Fruit fly (Drosophila melanogaster) whole organism, prepupa: Measurements from ENCODE around the gene CG12730.

Experiments used
- Blimp-1 ChIP-seq: fragments of 200-800 bp; sonication (Bioruptor generic); optimal IDR thresholded peaks from 3 replicates; lab custom pipeline; 2017; ENCODE audit warnings: missing biosample characterization, missing genetic modification characterization, mild to moderate bottlenecking, moderate library complexity, missing genetic modification reagents
- CG10631 ChIP-seq: fragments of 200-800 bp; sonication (Bioruptor generic); optimal IDR thresholded peaks from 2 replicates; lab custom pipeline; 2016; ENCODE audit warnings: missing biosample characterization, missing genetic modification characterization
- CG10669 ChIP-seq: fragments of 200-800 bp; sonication (Bioruptor generic); optimal IDR thresholded peaks from 3 replicates; lab custom pipeline; 2018; ENCODE audit warnings: missing biosample characterization, mild to moderate bottlenecking, missing genetic modification characterization, moderate library complexity
- CG11294 ChIP-seq: fragments of 200-800 bp; sonication (Bioruptor generic); IDR thresholded peaks from 2 replicates; pipeline ENCODE4 v1.3.6; 2022; ENCODE audit warnings: missing biosample characterization, missing genetic modification characterization
- CG11762 ChIP-seq: fragments of 200-800 bp; sonication (Bioruptor generic); optimal IDR thresholded peaks from 3 replicates; lab custom pipeline; 2016; ENCODE audit warnings: missing biosample characterization, missing genetic modification characterization; ENCODE audit not compliant: insufficient read depth
- CG15336 ChIP-seq: fragments of 200-800 bp; sonication (Bioruptor generic); IDR thresholded peaks from 2 replicates; pipeline ENCODE4 v1.3.6; 2022; ENCODE audit warnings: missing biosample characterization, missing genetic modification characterization
- CG1621 ChIP-seq: fragments of 200-800 bp; sonication (Bioruptor generic); optimal IDR thresholded peaks from 3 replicates; lab custom pipeline; 2018; ENCODE audit warnings: missing biosample characterization, mild to moderate bottlenecking, missing genetic modification characterization
- CG16779 ChIP-seq: fragments of 200-800 bp; sonication (Bioruptor generic); optimal IDR thresholded peaks from 3 replicates; lab custom pipeline; 2017; ENCODE audit warnings: missing biosample characterization, mild to moderate bottlenecking, missing genetic modification characterization
- CG3032 ChIP-seq: fragments of 200-800 bp; optimal IDR thresholded peaks from 2 replicates; lab custom pipeline; 2019; ENCODE audit warnings: missing biosample characterization, mild to moderate bottlenecking, missing genetic modification characterization, moderate library complexity
- CG31627 ChIP-seq: fragments of 200-800 bp; sonication (Bioruptor generic); optimal IDR thresholded peaks from 3 replicates; lab custom pipeline; 2016; ENCODE audit warnings: missing biosample characterization, missing genetic modification characterization
- CG32006 ChIP-seq: fragments of 200-800 bp; sonication (Bioruptor generic); optimal IDR thresholded peaks from 3 replicates; lab custom pipeline; 2017; ENCODE audit warnings: missing biosample characterization, mild to moderate bottlenecking, missing genetic modification characterization
- CG34406 ChIP-seq: fragments of 200-800 bp; sonication (Bioruptor generic); optimal IDR thresholded peaks from 3 replicates; lab custom pipeline; 2016; ENCODE audit warnings: missing biosample characterization, missing genetic modification characterization
- CG3919 ChIP-seq: fragments of 200-800 bp; sonication (Bioruptor generic); optimal IDR thresholded peaks from 3 replicates; lab custom pipeline; 2016; ENCODE audit warnings: missing biosample characterization, missing genetic modification characterization
- CG6163 ChIP-seq: fragments of 200-800 bp; sonication (Bioruptor generic); IDR thresholded peaks from 3 replicates; pipeline ENCODE4 v1.3.6; 2022; ENCODE audit warnings: missing biosample characterization, missing genetic modification characterization
- CG6276 ChIP-seq: fragments of 200-800 bp; sonication (Bioruptor generic); optimal IDR thresholded peaks from 2 replicates; lab custom pipeline; 2017; ENCODE audit warnings: missing biosample characterization, mild to moderate bottlenecking, missing genetic modification characterization
- CG6792 ChIP-seq: fragments of 200-800 bp; sonication (Bioruptor generic); optimal IDR thresholded peaks from 3 replicates; lab custom pipeline; 2016; ENCODE audit warnings: missing biosample characterization, missing genetic modification characterization
- CG8319 ChIP-seq: fragments of 200-800 bp; sonication (Bioruptor generic); optimal IDR thresholded peaks from 3 replicates; lab custom pipeline; 2016; ENCODE audit warnings: missing biosample characterization, missing genetic modification characterization
- Eip78C ChIP-seq: fragments of 200-800 bp; sonication (Bioruptor generic); peaks from one replicate; lab custom pipeline; 2016; ENCODE audit warnings: missing biosample characterization, missing genetic modification characterization
- Ets21C ChIP-seq: fragments of 200-800 bp; sonication (Bioruptor generic); optimal IDR thresholded peaks from 3 replicates; lab custom pipeline; 2016; ENCODE audit warnings: missing biosample characterization, missing genetic modification characterization
- Ets96B ChIP-seq: fragments of 200-800 bp; optimal IDR thresholded peaks from 2 replicates; lab custom pipeline; 2019; ENCODE audit warnings: missing biosample characterization, mild to moderate bottlenecking, missing genetic modification characterization, moderate library complexity
- Gug ChIP-seq: fragments of 200-800 bp; sonication (Bioruptor generic); IDR thresholded peaks from 2 replicates; pipeline ENCODE4 v1.3.6; 2022; ENCODE audit warnings: missing biosample characterization, missing genetic modification characterization
- Hr39 ChIP-seq: fragments of 200-800 bp; sonication (Bioruptor generic); optimal IDR thresholded peaks from 2 replicates; lab custom pipeline; 2016; ENCODE audit warnings: missing biosample characterization, missing genetic modification characterization
- Hr4 ChIP-seq: fragments of 200-800 bp; sonication (Bioruptor generic); optimal IDR thresholded peaks from 3 replicates; lab custom pipeline; 2016; ENCODE audit warnings: missing biosample characterization, missing genetic modification characterization
- Lpt ChIP-seq: fragments of 200-800 bp; sonication (Bioruptor generic); optimal IDR thresholded peaks from 3 replicates; lab custom pipeline; 2016; ENCODE audit warnings: missing biosample characterization, missing genetic modification characterization
- Met ChIP-seq: fragments of 200-800 bp; sonication (Bioruptor generic); optimal IDR thresholded peaks from 3 replicates; lab custom pipeline; 2016; ENCODE audit warnings: missing biosample characterization, missing genetic modification characterization
- Smox ChIP-seq: fragments of 200-800 bp; sonication (Bioruptor generic); optimal IDR thresholded peaks from 3 replicates; lab custom pipeline; 2016; ENCODE audit warnings: missing biosample characterization, missing genetic modification characterization
- Sox14 ChIP-seq: fragments of 200-800 bp; sonication (Bioruptor generic); optimal IDR thresholded peaks from 3 replicates; lab custom pipeline; 2016; ENCODE audit warnings: missing biosample characterization, missing genetic modification characterization
- Sox15 ChIP-seq: fragments of 200-800 bp; sonication (Bioruptor generic); optimal IDR thresholded peaks from 3 replicates; lab custom pipeline; 2016; ENCODE audit warnings: missing biosample characterization, missing genetic modification characterization
- achi ChIP-seq: fragments of 200-800 bp; sonication (Bioruptor generic); optimal IDR thresholded peaks from 3 replicates; lab custom pipeline; 2016; ENCODE audit warnings: missing biosample characterization, missing genetic modification characterization
- acj6 ChIP-seq: fragments of 200-800 bp; sonication (Bioruptor generic); optimal IDR thresholded peaks from 3 replicates; lab custom pipeline; 2016; ENCODE audit warnings: missing biosample characterization, missing genetic modification characterization
- cyc ChIP-seq: fragments of 200-800 bp; sonication (Bioruptor generic); optimal IDR thresholded peaks from 3 replicates; lab custom pipeline; 2016; ENCODE audit warnings: missing biosample characterization, missing genetic modification characterization
- dac ChIP-seq: fragments of 200-800 bp; sonication (Bioruptor generic); optimal IDR thresholded peaks from 2 replicates; lab custom pipeline; 2017; ENCODE audit warnings: missing biosample characterization, mild to moderate bottlenecking, missing genetic modification characterization
- esn ChIP-seq: fragments of 200-800 bp; sonication (Bioruptor generic); optimal IDR thresholded peaks from 2 replicates; lab custom pipeline; 2016; ENCODE audit warnings: missing biosample characterization, mild to moderate bottlenecking, missing genetic modification characterization, moderate library complexity
- fd85E ChIP-seq: fragments of 200-800 bp; sonication (Bioruptor generic); optimal IDR thresholded peaks from 3 replicates; lab custom pipeline; 2016; ENCODE audit warnings: missing biosample characterization, missing genetic modification characterization
- lz ChIP-seq: fragments of 200-800 bp; sonication (Bioruptor generic); optimal IDR thresholded peaks from 3 replicates; lab custom pipeline; 2016; ENCODE audit warnings: missing biosample characterization, missing genetic modification characterization
- net ChIP-seq: fragments of 200-800 bp; sonication (Bioruptor generic); optimal IDR thresholded peaks from 3 replicates; lab custom pipeline; 2016; ENCODE audit warnings: missing biosample characterization, missing genetic modification characterization
- pdm3 ChIP-seq: fragments of 200-800 bp; sonication (Bioruptor generic); optimal IDR thresholded peaks from 3 replicates; lab custom pipeline; 2016; ENCODE audit warnings: missing biosample characterization, missing genetic modification characterization
- salr ChIP-seq, 2 experiments: fragments of 200-800 bp; sonication (Bioruptor generic); optimal IDR thresholded peaks; 3 replicates each; lab custom pipeline; 2016 to 2018; ENCODE audit warnings: missing biosample characterization in 2 of 2, missing genetic modification characterization in 2 of 2, mild to moderate bottlenecking in 1 of 2
- spab ChIP-seq: fragments of 200-800 bp; sonication (Bioruptor generic); optimal IDR thresholded peaks from 2 replicates; lab custom pipeline; 2017; ENCODE audit warnings: missing biosample characterization, mild to moderate bottlenecking, missing genetic modification characterization, missing genetic modification reagents
- ss ChIP-seq, 2 experiments: fragments of 200-800 bp; sonication (Bioruptor generic); optimal IDR thresholded peaks; 2 replicates in 1 of 2; 3 replicates in 1 of 2; lab custom pipeline; 2017 to 2018; ENCODE audit warnings: mild to moderate bottlenecking in 2 of 2, missing biosample characterization in 2 of 2, missing genetic modification characterization in 2 of 2, moderate library complexity in 1 of 2
- svp ChIP-seq: fragments of 200-800 bp; sonication (Bioruptor generic); peaks from one replicate; lab custom pipeline; 2016; ENCODE audit warnings: missing biosample characterization, missing genetic modification characterization
- topi ChIP-seq: fragments of 200-800 bp; sonication (Bioruptor generic); optimal IDR thresholded peaks from 3 replicates; lab custom pipeline; 2016; ENCODE audit warnings: missing biosample characterization, missing genetic modification characterization
- vri ChIP-seq: fragments of 200-800 bp; sonication (Bioruptor generic); optimal IDR thresholded peaks from 3 replicates; lab custom pipeline; 2016; ENCODE audit warnings: missing biosample characterization, mild to moderate bottlenecking, missing genetic modification characterization

The CG12730 gene

DNA sequence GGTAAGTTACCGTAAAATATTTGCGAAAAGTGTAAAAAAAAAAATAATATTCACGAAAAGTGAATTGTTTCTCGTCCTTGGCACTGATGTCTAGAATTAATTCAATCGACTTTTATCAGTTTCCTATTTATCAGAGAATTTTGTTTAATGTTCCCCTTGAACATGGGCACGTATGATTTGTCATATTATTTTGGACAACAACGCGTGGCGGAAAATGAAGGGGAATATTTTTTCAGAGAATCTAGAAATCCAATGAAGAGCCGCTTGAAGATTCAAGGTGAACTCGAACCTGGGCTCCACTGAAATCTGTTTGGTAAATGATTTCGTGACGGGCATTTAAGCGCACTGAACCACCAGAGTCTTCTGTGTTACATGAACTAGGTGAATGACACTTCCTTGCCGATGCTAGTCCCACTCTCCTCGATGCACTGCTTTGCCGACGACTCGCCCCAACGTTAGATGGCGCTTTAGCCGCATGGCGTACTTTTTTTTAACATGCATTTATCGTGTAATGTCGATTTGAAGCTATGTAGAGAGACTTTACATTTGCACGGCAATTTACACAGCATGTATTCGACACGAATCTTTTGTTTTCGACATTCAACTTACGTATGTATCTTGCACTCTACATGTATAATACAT lies 8.0 kb downstream of the CG12730 start:
- peak; percentile 21 for TF ChIP-seq CG3919 (GFP tag; lab: Kevin White, UChicago)
- TF ChIP-seq esn (GFP tag; lab: Kevin White, UChicago) = peak; percentile 12
- no peak for TF ChIP-seq CG10631 (GFP tag; lab: Kevin White, UChicago)
- TF ChIP-seq Eip78C (GFP tag; lab: Kevin White, UChicago) = peak; percentile 43
- peak; percentile 32; the same call in 1 of the 2 replicates for TF ChIP-seq CG15336 (GFP tag; lab: Robert Waterston, UW)
- TF ChIP-seq svp (GFP tag; lab: Kevin White, UChicago) = peak; percentile 71

DNA sequence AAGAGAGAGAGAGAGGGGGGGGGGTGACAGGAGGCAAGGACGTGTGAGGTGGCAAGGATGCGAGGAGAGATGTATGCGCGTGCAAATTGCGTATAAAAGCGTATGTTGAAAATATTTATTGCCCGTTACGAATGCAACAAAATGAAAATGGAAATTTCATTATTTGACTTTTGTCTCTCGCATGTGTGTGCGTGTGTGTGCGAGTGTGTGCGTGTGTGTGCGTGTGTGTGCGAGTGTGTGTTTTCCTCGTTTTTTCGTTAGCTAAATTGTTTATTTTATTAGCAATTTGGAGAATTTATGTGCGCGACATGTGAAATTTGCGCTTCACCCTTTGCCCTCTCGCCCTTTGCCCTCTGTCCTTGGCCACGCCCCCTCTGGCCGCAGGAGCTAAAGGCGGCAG lies 36.4 kb downstream of the CG12730 start:
- TF ChIP-seq Hr4 (GFP tag; lab: Kevin White, UChicago) = no peak
- TF ChIP-seq CG3032 = no peak
- no peak for TF ChIP-seq CG32006 (GFP tag; lab: Kevin White, UChicago)

DNA sequence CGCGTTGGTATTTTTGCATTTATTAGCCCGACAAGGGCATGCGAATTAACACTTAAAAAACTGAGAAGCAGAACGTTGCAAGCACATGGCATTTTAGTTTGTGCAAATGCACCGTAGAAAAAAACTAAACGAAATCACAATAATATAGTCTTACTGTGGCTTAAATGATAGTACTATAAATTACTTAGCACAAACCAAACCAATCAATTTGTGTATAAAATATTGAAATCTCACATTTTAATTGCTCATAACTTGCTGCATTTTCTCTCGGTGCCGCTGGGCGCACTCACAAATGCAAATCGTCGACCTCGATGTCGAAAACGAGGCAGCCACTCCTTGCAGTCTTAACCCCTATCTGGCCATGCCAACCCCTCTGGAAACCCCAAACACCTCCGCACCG lies 37.3 kb downstream of the CG12730 start:
- TF ChIP-seq Gug (GFP tag; lab: Robert Waterston, UW) (no peak), Eip78C (GFP tag; lab: Kevin White, UChicago) (peak; percentile 66), Ets21C (GFP tag; lab: Kevin White, UChicago) (peak; percentile 5), Met (GFP tag; lab: Kevin White, UChicago) (peak; percentile 24), spab (no peak), salr (GFP tag; optimal IDR thresholded peaks at IDR 0.05; lab: Kevin White, UChicago) (no peak), CG11294 (GFP tag; lab: Robert Waterston, UW) (no peak), dac (GFP tag; lab: Kevin White, UChicago) (no peak), acj6 (GFP tag; lab: Kevin White, UChicago) (peak; percentile 10), CG15336 (GFP tag; lab: Robert Waterston, UW) (no peak), CG6792 (GFP tag; lab: Kevin White, UChicago) (peak; percentile 34), CG10669 (GFP tag; lab: Kevin White, UChicago) (peak; percentile 18), Ets96B (tag; lab: Kevin White, UChicago) (peak; percentile 17), achi (GFP tag; lab: Kevin White, UChicago) (peak; percentile 13), lz (peak; percentile 20), Lpt (GFP tag; lab: Kevin White, UChicago) (no peak), Hr39 (GFP tag; lab: Kevin White, UChicago) (peak; percentile 41), pdm3 (GFP tag; lab: Kevin White, UChicago) (no peak), CG16779 (no peak), topi (peak; percentile 13), net (GFP tag; lab: Kevin White, UChicago) (no peak), cyc (GFP tag; lab: Kevin White, UChicago) (peak; percentile 45), CG1621 (peak; percentile 0), Blimp-1 (GFP tag; lab: Kevin White, UChicago) (no peak), Sox15 (no peak), vri (GFP tag; lab: Kevin White, UChicago) (no peak), CG6163 (GFP tag; lab: Robert Waterston, UW) (peak; percentile 50; the same call in 1 of the 3 replicates), Hr4 (GFP tag; lab: Kevin White, UChicago) (no peak), CG34406 (GFP tag; lab: Kevin White, UChicago) (peak; percentile 8), Smox (GFP tag; lab: Kevin White, UChicago) (peak; percentile 32), Sox14 (GFP tag; lab: Kevin White, UChicago) (peak; percentile 8), svp (GFP tag; lab: Kevin White, UChicago) (peak; percentile 57), CG31627 (GFP tag; lab: Kevin White, UChicago) (peak; percentile 37), CG6276 (no peak), ss (GFP tag; optimal IDR thresholded peaks at IDR 0.05; lab: Kevin White, UChicago) (no peak), CG8319 (GFP tag; lab: Kevin White, UChicago) (no peak), CG11762 (no peak), fd85E (no peak), CG3032 (peak; percentile 14)
- TF ChIP-seq, all 60 proteins: peak for 20
